Worm (Caenorhabditis elegans): Measurements from ENCODE around the gene K03H1.11.

K03H1.11 gene

ce11 chrIII:9956123-9956522 is 4.4 kb upstream of the K03H1.11 start, which contains the start of gene mog-1:
Gene mog-1 (minus strand): TSS chrIII:9956215.
- TF ChIP-seq fos-1 (tag; optimal IDR thresholded peaks at IDR 0.05), result peak; percentile 5
- peak; percentile 60 for TF ChIP-seq unc-55 (GFP tag; optimal IDR thresholded peaks at IDR 0.05)
- peak; percentile 66 for TF ChIP-seq C34F6.9 (tag; optimal IDR thresholded peaks at IDR 0.05)
- no peak for TF ChIP-seq snpc-4 (tag; optimal IDR thresholded peaks at IDR 0.05)
- TF ChIP-seq lsy-2 (tag; optimal IDR thresholded peaks at IDR 0.05), result peak in 1 of 2 experiments; percentile 34

ce11 chrIII:9950244-9950643 is 1.5 kb downstream of the K03H1.11 start, which contains the start of gene K03H1.13:
Gene K03H1.13 (minus strand): TSS chrIII:9950344.
- no peak for TF ChIP-seq unc-62 (GFP tag; optimal IDR thresholded peaks at IDR 0.05)
- peak; percentile 13 for TF ChIP-seq C34F6.9 (tag; optimal IDR thresholded peaks at IDR 0.05)
- TF ChIP-seq unc-55 (GFP tag; optimal IDR thresholded peaks at IDR 0.05), result peak; percentile 29

- TF ChIP-seq gmeb-1 (tag; optimal IDR thresholded peaks at IDR 0.05) (peak; percentile 54), sma-3 (GFP tag; optimal IDR thresholded peaks at IDR 0.05) (no peak)
These were observed 4.9 kb downstream of the K03H1.11 start, which contains the start of gene K03H1.7 for ce11 chrIII:9946806-9947419. Gene K03H1.7 (plus strand): TSS chrIII:9947405.

- TF ChIP-seq nhr-77 (tag; optimal IDR thresholded peaks at IDR 0.05) (no peak), nhr-25 (tag; optimal IDR thresholded peaks at IDR 0.05) (no peak), C34F6.9 (tag; optimal IDR thresholded peaks at IDR 0.05) (no peak), ama-1 (optimal IDR thresholded peaks at IDR 0.05) (no peak), sma-9 (GFP tag; optimal IDR thresholded peaks at IDR 0.05) (no peak), sma-9 (tag; optimal IDR thresholded peaks at IDR 0.05) (no peak), ceh-16 (tag; optimal IDR thresholded peaks at IDR 0.05) (no peak), mdl-1 (tag; optimal IDR thresholded peaks at IDR 0.05) (no peak), ztf-11 (tag; optimal IDR thresholded peaks at IDR 0.05) (no peak), unc-62 (GFP tag; optimal IDR thresholded peaks at IDR 0.05) (no peak)
These were observed 7.0 kb downstream of the K03H1.11 start, which contains the start of gene gln-2 for ce11 chrIII:9944723-9945122. Gene gln-2 (minus strand): TSS chrIII:9944823.

- no peak for TF ChIP-seq fos-1 (tag; optimal IDR thresholded peaks at IDR 0.05)
- TF ChIP-seq mbf-1 (tag; optimal IDR thresholded peaks at IDR 0.05), result no peak
- TF ChIP-seq skn-1 (tag; optimal IDR thresholded peaks at IDR 0.05), result no peak
- no peak for TF ChIP-seq alr-1 (tag; optimal IDR thresholded peaks at IDR 0.05)
- TF ChIP-seq aly-2 (tag; optimal IDR thresholded peaks at IDR 0.05), result no peak
- no peak for TF ChIP-seq dmd-4 (tag; optimal IDR thresholded peaks at IDR 0.05)
- TF ChIP-seq unc-55 (GFP tag; optimal IDR thresholded peaks at IDR 0.05), result no peak
- no peak for TF ChIP-seq blmp-1 (tag; optimal IDR thresholded peaks at IDR 0.05; ENCODE audit: insufficient read depth)
- TF ChIP-seq ztf-1 (GFP tag; conservative IDR thresholded peaks at IDR 0.05), result no peak
- TF ChIP-seq gmeb-1 (tag; optimal IDR thresholded peaks at IDR 0.05), result no peak
- TF ChIP-seq mdl-1 (tag; optimal IDR thresholded peaks at IDR 0.05), result no peak
- TF ChIP-seq crh-2 (tag; optimal IDR thresholded peaks at IDR 0.05), result no peak
- no peak for TF ChIP-seq sma-9 (GFP tag; optimal IDR thresholded peaks at IDR 0.05)
- no peak for TF ChIP-seq sma-9 (tag; optimal IDR thresholded peaks at IDR 0.05)
- TF ChIP-seq egl-27 (tag; optimal IDR thresholded peaks at IDR 0.05), result no peak
- no peak for TF ChIP-seq ZK546.5 (tag; optimal IDR thresholded peaks at IDR 0.05)
- TF ChIP-seq nhr-237 (tag; optimal IDR thresholded peaks at IDR 0.05), result no peak
These were observed 10.6 kb downstream of the K03H1.11 start, which contains the start of the genes K03H1.9 and K03H1.12 for ce11 chrIII:9941020-9941674. Gene K03H1.9 (minus strand): TSS chrIII:9941490. Gene K03H1.12 (plus strand): TSS chrIII:9941624.

ce11 chrIII:9932091-9932490 is 19.7 kb downstream of the K03H1.11 start, which contains the start of gene dec-7:
Gene dec-7 (plus strand): TSS chrIII:9932398.
- TF ChIP-seq unc-62 (GFP tag; optimal IDR thresholded peaks at IDR 0.05), result no peak
- TF ChIP-seq F13H6.1 (tag; optimal IDR thresholded peaks at IDR 0.05), result no peak
- TF ChIP-seq ceh-82 (tag; optimal IDR thresholded peaks at IDR 0.05), result no peak
- no peak for TF ChIP-seq nhr-77 (tag; optimal IDR thresholded peaks at IDR 0.05)
- TF ChIP-seq skn-1 (tag; optimal IDR thresholded peaks at IDR 0.05), result no peak

All from whole organism, L2 larva.